Worm (Caenorhabditis elegans) whole organism, young adult: ENCODE data around the gene F18E2.15.

ENCODE experiments used
- B0035.1 ChIP-seq: sonication (generic microtip); optimal IDR thresholded peaks from 2 replicates; lab custom pipeline; 2016; ENCODE audit warnings: missing genetic modification characterization, mild to moderate bottlenecking, missing compliant biosample characterization, missing genotype, missing genetic modification reagents
- B0336.3 ChIP-seq: fragments of 200-800 bp; sonication (Bioruptor generic); IDR thresholded peaks from 2 replicates; pipeline ENCODE4 v1.3.6; 2022; ENCODE audit warnings: missing genetic modification characterization, missing compliant biosample characterization
- C06A6.2 ChIP-seq: fragments of 200-800 bp; sonication (Bioruptor generic); conservative IDR thresholded peaks from 2 replicates; pipeline ENCODE4 v1.3.6; 2022; ENCODE audit warnings: missing genetic modification characterization, missing compliant biosample characterization
- C17E4.6 ChIP-seq: fragments of 200-800 bp; sonication (Bioruptor generic); IDR thresholded peaks from 2 replicates; pipeline ENCODE4 v1.3.6; 2022; ENCODE audit warnings: missing genetic modification reagents, missing genetic modification characterization, missing compliant biosample characterization
- F22D6.2 ChIP-seq: sonication (generic microtip); optimal IDR thresholded peaks from 2 replicates; lab custom pipeline; 2016; ENCODE audit warnings: mild to moderate bottlenecking, missing genetic modification characterization, missing compliant biosample characterization
- F33H1.4 ChIP-seq: fragments of 200-800 bp; sonication (Bioruptor generic); IDR thresholded peaks from 2 replicates; pipeline ENCODE4 v1.3.6; 2022; ENCODE audit warnings: missing genetic modification reagents, missing genetic modification characterization, missing compliant biosample characterization
- F37B4.10 ChIP-seq: fragments of 200-800 bp; sonication (Bioruptor generic); IDR thresholded peaks from 2 replicates; pipeline ENCODE4 v1.3.6; 2022; ENCODE audit warnings: missing genetic modification characterization, missing compliant biosample characterization
- F52B5.7 ChIP-seq: sonication (generic microtip); optimal IDR thresholded peaks from 2 replicates; lab custom pipeline; 2016; ENCODE audit warnings: mild to moderate bottlenecking, missing genetic modification characterization, missing compliant biosample characterization
- F57C9.4 ChIP-seq: sonication (generic microtip); optimal IDR thresholded peaks from 2 replicates; lab custom pipeline; 2017; ENCODE audit warnings: mild to moderate bottlenecking, missing genetic modification characterization, missing compliant biosample characterization
- K12H6.12 ChIP-seq: fragments of 200-800 bp; sonication (Bioruptor generic); optimal IDR thresholded peaks from 2 replicates; lab custom pipeline; 2018; ENCODE audit warnings: mild to moderate bottlenecking, missing genetic modification characterization, missing compliant biosample characterization
- T07F8.4 ChIP-seq: sonication (generic microtip); optimal IDR thresholded peaks from 2 replicates; lab custom pipeline; 2016; ENCODE audit warnings: mild to moderate bottlenecking, missing genetic modification characterization, moderate library complexity, missing compliant biosample characterization
- Y56A3A.18 ChIP-seq: fragments of 200-800 bp; sonication (Bioruptor generic); IDR thresholded peaks from 2 replicates; pipeline ENCODE4 v1.3.6; 2022; ENCODE audit warnings: missing genetic modification reagents, missing genetic modification characterization, missing compliant biosample characterization
- Y67H2A.10 ChIP-seq: fragments of 200-800 bp; sonication (Bioruptor generic); conservative IDR thresholded peaks from 2 replicates; pipeline ENCODE4 v1.3.6; 2022; ENCODE audit warnings: missing genetic modification reagents, missing genetic modification characterization, missing compliant biosample characterization
- Y79H2A.3 ChIP-seq: fragments of 200-800 bp; sonication (Bioruptor generic); conservative IDR thresholded peaks from 2 replicates; pipeline ENCODE4 v1.3.6; 2022; ENCODE audit warnings: missing genetic modification reagents, missing genetic modification characterization, missing compliant biosample characterization
- akir-1 ChIP-seq: fragments of 200-800 bp; sonication (Bioruptor generic); optimal IDR thresholded peaks from 2 replicates; lab custom pipeline; 2018; ENCODE audit warnings: mild to moderate bottlenecking, missing genetic modification characterization, moderate library complexity, missing compliant biosample characterization
- atf-7 ChIP-seq: sonication (generic microtip); optimal IDR thresholded peaks from 2 replicates; lab custom pipeline; 2017; ENCODE audit warnings: mild to moderate bottlenecking, missing genetic modification characterization, missing compliant biosample characterization
- attf-5 ChIP-seq: fragments of 200-800 bp; sonication (Bioruptor generic); optimal IDR thresholded peaks from 2 replicates; lab custom pipeline; 2018; ENCODE audit warnings: mild to moderate bottlenecking, missing genetic modification characterization, missing compliant biosample characterization
- bed-2 ChIP-seq: fragments of 200-800 bp; sonication (Bioruptor generic); IDR thresholded peaks from 2 replicates; pipeline ENCODE4 v1.3.6; 2022; ENCODE audit warnings: missing genetic modification reagents, missing genetic modification characterization, missing compliant biosample characterization
- cebp-1 ChIP-seq, 2 experiments: fragments of 200-800 bp in 1 of 2; sonication (Bioruptor generic) in 1 of 2; sonication (generic microtip) in 1 of 2; IDR thresholded peaks in 1 of 2; optimal IDR thresholded peaks in 1 of 2; 2 replicates each; pipeline versions ENCODE4 v1.3.6 to Lab custom; 2017 to 2022; ENCODE audit warnings: missing compliant biosample characterization in 2 of 2, missing genetic modification characterization in 2 of 2, mild to moderate bottlenecking in 1 of 2, missing genetic modification reagents in 1 of 2, moderate library complexity in 1 of 2
- dox-1 ChIP-seq: fragments of 200-800 bp; sonication (Bioruptor generic); IDR thresholded peaks from 2 replicates; pipeline ENCODE4 v1.3.6; 2022; ENCODE audit warnings: missing genetic modification reagents, missing genetic modification characterization, missing compliant biosample characterization
- efl-1 ChIP-seq: fragments of 150-350 bp; optimal IDR thresholded peaks from 2 replicates; lab custom pipeline; 2014; ENCODE audit warnings: missing biosample characterization, missing genetic modification reagents, missing genetic modification characterization
- ekl-4 ChIP-seq: fragments of 200-800 bp; sonication (Bioruptor generic); IDR thresholded peaks from 2 replicates; pipeline ENCODE4 v1.3.6; 2022; ENCODE audit warnings: missing genetic modification reagents, missing genetic modification characterization, missing compliant biosample characterization
- him-1 ChIP-seq: sonication (generic microtip); optimal IDR thresholded peaks from 2 replicates; lab custom pipeline; 2016; ENCODE audit warnings: missing genotype, missing genetic modification reagents, missing genetic modification characterization, missing compliant biosample characterization
- lag-1 ChIP-seq: fragments of 200-800 bp; sonication (Bioruptor generic); IDR thresholded peaks from 2 replicates; pipeline ENCODE4 v1.3.6; 2022; ENCODE audit warnings: missing genetic modification reagents, missing genetic modification characterization, missing compliant biosample characterization
- lin-35 ChIP-seq, 3 experiments: fragments of 150-350 bp in 2 of 3; sonication (generic microtip) in 1 of 3; optimal IDR thresholded peaks; 2 replicates each; lab custom pipeline; 2014 to 2018; ENCODE audit warnings: missing biosample characterization in 3 of 3, missing genetic modification characterization in 3 of 3, missing genetic modification reagents in 3 of 3
- lin-54 ChIP-seq: fragments of 200-800 bp; sonication (Bioruptor generic); optimal IDR thresholded peaks from 2 replicates; lab custom pipeline; 2018; ENCODE audit warnings: mild to moderate bottlenecking, missing genetic modification characterization, missing compliant biosample characterization
- madf-10 ChIP-seq: sonication (generic microtip); optimal IDR thresholded peaks from 2 replicates; lab custom pipeline; 2016; ENCODE audit warnings: mild to moderate bottlenecking, missing genetic modification characterization, missing compliant biosample characterization
- madf-6 ChIP-seq: fragments of 200-800 bp; sonication (Bioruptor generic); IDR thresholded peaks from 2 replicates; pipeline ENCODE4 v1.3.6; 2022; ENCODE audit warnings: missing genetic modification reagents, missing genetic modification characterization, missing compliant biosample characterization
- nfyb-1 ChIP-seq: fragments of 200-800 bp; sonication (Bioruptor generic); IDR thresholded peaks from 2 replicates; pipeline ENCODE4 v1.3.6; 2022; ENCODE audit warnings: missing genetic modification reagents, missing genetic modification characterization, missing compliant biosample characterization
- nhr-179 ChIP-seq: sonication (generic microtip); optimal IDR thresholded peaks from 2 replicates; lab custom pipeline; 2016; ENCODE audit warnings: mild to moderate bottlenecking, missing genetic modification characterization, missing compliant biosample characterization
- nhr-80 ChIP-seq: sonication (generic microtip); optimal IDR thresholded peaks from 2 replicates; lab custom pipeline; 2016; ENCODE audit warnings: missing genetic modification characterization, missing compliant biosample characterization
- pbrm-1 ChIP-seq: fragments of 200-800 bp; sonication (Bioruptor generic); IDR thresholded peaks from 2 replicates; pipeline ENCODE4 v1.3.6; 2022; ENCODE audit warnings: missing genetic modification reagents, missing genetic modification characterization, missing compliant biosample characterization
- repo-1 ChIP-seq: sonication (generic microtip); optimal IDR thresholded peaks from 2 replicates; lab custom pipeline; 2017; ENCODE audit warnings: mild to moderate bottlenecking, missing genetic modification characterization, missing compliant biosample characterization
- snpc-1.1 ChIP-seq: sonication (generic microtip); optimal IDR thresholded peaks from 2 replicates; lab custom pipeline; 2017; ENCODE audit warnings: missing genetic modification characterization, mild to moderate bottlenecking, missing compliant biosample characterization, antibody characterized with exemption, moderate library complexity, missing genotype, missing genetic modification reagents; ENCODE audit not compliant: insufficient read depth
- somi-1 ChIP-seq: fragments of 200-800 bp; sonication (Bioruptor generic); optimal IDR thresholded peaks from 2 replicates; lab custom pipeline; 2018; ENCODE audit warnings: mild to moderate bottlenecking, missing genetic modification characterization, missing compliant biosample characterization
- tbp1 ChIP-seq: fragments of 200-800 bp; sonication (Bioruptor generic); optimal IDR thresholded peaks from 2 replicates; lab custom pipeline; 2018; ENCODE audit warnings: mild to moderate bottlenecking, missing genetic modification characterization, missing compliant biosample characterization
- tlf-1 ChIP-seq: fragments of 200-800 bp; sonication (Bioruptor generic); optimal IDR thresholded peaks from 2 replicates; lab custom pipeline; 2018; ENCODE audit warnings: mild to moderate bottlenecking, missing genetic modification characterization, missing compliant biosample characterization
- unc-62 ChIP-seq: fragments of 150-350 bp; optimal IDR thresholded peaks from 2 replicates; lab custom pipeline; 2014; ENCODE audit warnings: missing biosample characterization, missing genetic modification reagents, missing genetic modification characterization
- xnd-1 ChIP-seq: sonication (generic microtip); optimal IDR thresholded peaks from 2 replicates; lab custom pipeline; 2016; ENCODE audit warnings: missing genotype, missing genetic modification reagents, missing genetic modification characterization, missing compliant biosample characterization
- ztf-25 ChIP-seq: fragments of 200-800 bp; sonication (Bioruptor generic); IDR thresholded peaks from 2 replicates; pipeline ENCODE4 v1.3.6; 2022; ENCODE audit warnings: missing genetic modification reagents, missing genetic modification characterization, missing compliant biosample characterization

Gene F18E2.15

DNA sequence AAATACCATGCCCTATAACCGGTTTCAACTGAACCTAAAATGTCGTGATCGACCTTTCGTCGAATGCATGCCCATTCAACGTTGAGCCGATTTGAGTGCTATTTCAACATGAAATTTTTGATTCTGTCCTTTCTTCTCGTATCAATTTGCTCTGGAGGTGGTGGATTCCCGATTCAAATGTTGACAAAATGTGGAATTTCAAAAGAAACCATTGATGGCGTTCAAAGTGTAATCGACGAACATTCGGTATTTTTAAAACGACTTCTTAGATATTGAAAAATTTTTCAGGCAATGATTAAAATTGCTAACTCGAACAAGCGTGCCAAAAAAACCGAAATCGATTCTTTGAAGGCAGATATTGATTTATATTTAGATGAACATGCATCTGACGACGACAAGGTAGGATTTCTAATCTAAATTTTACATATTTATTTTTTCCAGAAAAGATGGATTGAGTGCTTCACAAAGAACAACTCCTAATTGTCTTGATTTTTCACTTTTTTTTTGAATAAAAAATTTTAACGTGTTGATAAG is 33.6 kb downstream of the F18E2.15 start, which contains the start of gene R11D1.13:
R11D1.13 (plus strand) TSS at position 51 of the 534 bp plus-strand sequence.
- TF ChIP-seq B0035.1 (tag; lab: Kevin White, UChicago) (no peak), ekl-4 (GFP tag; lab: Robert Waterston, UW) (0 out of 2 replicates have a peak, but pooled peaks have one; percentile 34), lin-35 (GFP tag; optimal IDR thresholded peaks at IDR 0.05; lab: Kevin White, UChicago) (peak in 1 of 3 experiments; percentile 5), attf-5 (no peak), repo-1 (tag; lab: Kevin White, UChicago) (no peak), lin-54 (GFP tag; lab: Kevin White, UChicago) (peak; percentile 9), B0336.3 (GFP tag; lab: Robert Waterston, UW) (peak; percentile 51), efl-1 (GFP tag; lab: Kevin White, UChicago) (no peak), nhr-179 (tag; lab: Kevin White, UChicago) (no peak), him-1 (no peak), Y56A3A.18 (GFP tag; lab: Robert Waterston, UW) (no peak), dox-1 (no peak), nfyb-1 (GFP tag; lab: Robert Waterston, UW) (0 out of 2 replicates have a peak, but pooled peaks have one; percentile 29), madf-6 (GFP tag; lab: Robert Waterston, UW) (peak; percentile 54; the same call in 1 of the 2 replicates), pbrm-1 (GFP tag; lab: Robert Waterston, UW) (no peak), somi-1 (GFP tag; lab: Kevin White, UChicago) (no peak), tlf-1 (GFP tag; lab: Kevin White, UChicago) (no peak), lag-1 (no peak), Y67H2A.10 (GFP tag; lab: Robert Waterston, UW) (no peak), F52B5.7 (tag; lab: Kevin White, UChicago) (no peak)

- no peak for TF ChIP-seq F22D6.2 (tag; lab: Kevin White, UChicago)
- TF ChIP-seq cebp-1 (GFP tag; IDR thresholded peaks at IDR 0.05; lab: Robert Waterston, UW) = no peak
- no peak for TF ChIP-seq cebp-1 (tag; optimal IDR thresholded peaks at IDR 0.05; lab: Kevin White, UChicago)
- TF ChIP-seq akir-1 (GFP tag; lab: Kevin White, UChicago) = no peak
- no peak for TF ChIP-seq T07F8.4 (tag; lab: Kevin White, UChicago)
- no peak for TF ChIP-seq Y79H2A.3 (GFP tag; lab: Robert Waterston, UW)
- TF ChIP-seq F37B4.10 (GFP tag; lab: Robert Waterston, UW) = no peak
- no peak for TF ChIP-seq C06A6.2 (GFP tag; lab: Robert Waterston, UW)
Observed at ce11 chrV:12725893-12726292, 34.9 kb downstream of the F18E2.15 start, which contains the start of gene R11D1.12. Gene R11D1.12 (minus strand): TSS chrV:12725993.

ce11 chrV:12719713-12720112 is 41.1 kb downstream of the F18E2.15 start, which contains the start of gene R11D1.7:
Gene R11D1.7 (plus strand): TSS chrV:12720013.
- no peak for TF ChIP-seq F33H1.4 (GFP tag; lab: Robert Waterston, UW)
- no peak for TF ChIP-seq B0336.3 (GFP tag; lab: Robert Waterston, UW)
- no peak for TF ChIP-seq K12H6.12 (tag; lab: Kevin White, UChicago)
- TF ChIP-seq xnd-1 (tag; lab: Kevin White, UChicago) = no peak
- no peak for TF ChIP-seq atf-7
- no peak for TF ChIP-seq unc-62 (GFP tag; lab: Kevin White, UChicago)
- TF ChIP-seq efl-1 (GFP tag; lab: Kevin White, UChicago) = no peak
- no peak for TF ChIP-seq ztf-25 (GFP tag; lab: Robert Waterston, UW)
- no peak for TF ChIP-seq tbp1 (GFP tag; lab: Kevin White, UChicago)
- TF ChIP-seq bed-2 (GFP tag; lab: Robert Waterston, UW) = no peak
- TF ChIP-seq nhr-80 (tag; lab: Kevin White, UChicago) = no peak
- no peak for TF ChIP-seq C17E4.6
- no peak for TF ChIP-seq F37B4.10 (GFP tag; lab: Robert Waterston, UW)
- TF ChIP-seq F57C9.4 (tag; lab: Kevin White, UChicago) = no peak
- no peak for TF ChIP-seq madf-10 (tag; lab: Kevin White, UChicago)
- no peak for TF ChIP-seq snpc-1.1 (tag; lab: Kevin White, UChicago)
